Fruit fly (Drosophila melanogaster) whole organism, prepupa: ENCODE results near the gene Samuel.

Experiments used
- CG10669 ChIP-seq: fragments of 200-800 bp; sonication (Bioruptor generic); optimal IDR thresholded peaks from 3 replicates; lab custom pipeline; 2018; ENCODE audit warnings: missing biosample characterization, mild to moderate bottlenecking, missing genetic modification characterization, moderate library complexity
- CG15336 ChIP-seq: fragments of 200-800 bp; sonication (Bioruptor generic); IDR thresholded peaks from 2 replicates; pipeline ENCODE4 v1.3.6; 2022; ENCODE audit warnings: missing biosample characterization, missing genetic modification characterization
- CG1621 ChIP-seq: fragments of 200-800 bp; sonication (Bioruptor generic); optimal IDR thresholded peaks from 3 replicates; lab custom pipeline; 2018; ENCODE audit warnings: missing biosample characterization, mild to moderate bottlenecking, missing genetic modification characterization
- CG3032 ChIP-seq: fragments of 200-800 bp; optimal IDR thresholded peaks from 2 replicates; lab custom pipeline; 2019; ENCODE audit warnings: missing biosample characterization, mild to moderate bottlenecking, missing genetic modification characterization, moderate library complexity
- CG4318 ChIP-seq: fragments of 200-800 bp; sonication (Bioruptor generic); optimal IDR thresholded peaks from 3 replicates; lab custom pipeline; 2017; ENCODE audit warnings: missing biosample characterization, mild to moderate bottlenecking, missing genetic modification characterization
- CG6163 ChIP-seq: fragments of 200-800 bp; sonication (Bioruptor generic); IDR thresholded peaks from 3 replicates; pipeline ENCODE4 v1.3.6; 2022; ENCODE audit warnings: missing biosample characterization, missing genetic modification characterization
- CG6792 ChIP-seq: fragments of 200-800 bp; sonication (Bioruptor generic); optimal IDR thresholded peaks from 3 replicates; lab custom pipeline; 2016; ENCODE audit warnings: missing biosample characterization, missing genetic modification characterization
- CG6854 ChIP-seq: fragments of 200-800 bp; sonication (Bioruptor generic); optimal IDR thresholded peaks from 2 replicates; lab custom pipeline; 2017; ENCODE audit warnings: missing biosample characterization, mild to moderate bottlenecking, missing genetic modification characterization
- CG7368 ChIP-seq: fragments of 200-800 bp; sonication (Bioruptor generic); optimal IDR thresholded peaks from 3 replicates; lab custom pipeline; 2016; ENCODE audit warnings: missing biosample characterization, missing genetic modification characterization
- CG8632 ChIP-seq: fragments of 200-800 bp; sonication (Bioruptor generic); optimal IDR thresholded peaks from 3 replicates; lab custom pipeline; 2016; ENCODE audit warnings: missing biosample characterization, missing genetic modification characterization
- Sox102F ChIP-seq: fragments of 200-800 bp; sonication (Bioruptor generic); optimal IDR thresholded peaks from 2 replicates; lab custom pipeline; 2016; ENCODE audit warnings: missing biosample characterization, mild to moderate bottlenecking, missing genetic modification characterization
- esn ChIP-seq: fragments of 200-800 bp; sonication (Bioruptor generic); optimal IDR thresholded peaks from 2 replicates; lab custom pipeline; 2016; ENCODE audit warnings: missing biosample characterization, mild to moderate bottlenecking, missing genetic modification characterization, moderate library complexity
- topi ChIP-seq: fragments of 200-800 bp; sonication (Bioruptor generic); optimal IDR thresholded peaks from 3 replicates; lab custom pipeline; 2016; ENCODE audit warnings: missing biosample characterization, missing genetic modification characterization

- TF ChIP-seq CG15336 (GFP tag; lab: Robert Waterston, UW) (no peak), CG4318 (no peak), CG6163 (GFP tag; lab: Robert Waterston, UW) (no peak), esn (no peak), topi (GFP tag; lab: Kevin White, UChicago) (no peak), CG7368 (GFP tag; lab: Kevin White, UChicago) (no peak), Sox102F (no peak), CG6792 (GFP tag; lab: Kevin White, UChicago) (no peak), CG8632 (GFP tag; lab: Kevin White, UChicago) (no peak), CG10669 (GFP tag; lab: Kevin White, UChicago) (no peak), CG3032 (tag; lab: Kevin White, UChicago) (no peak), CG6854 (GFP tag; lab: Kevin White, UChicago) (no peak), CG1621 (no peak)
These were observed 46.9 kb upstream of the Samuel start, which contains the start of gene Gr32a for dm6 chr2L:11113714-11114113.
